Fruit fly (Drosophila melanogaster) whole organism, adult: ENCODE measurements around the gene CG44139.

Source experiments
- CG11617 ChIP-seq: fragments of 200-800 bp; sonication (Bioruptor generic); optimal IDR thresholded peaks from 2 replicates; lab custom pipeline; 2017; ENCODE audit warnings: mild to moderate bottlenecking, missing biosample characterization, missing genetic modification reagents, missing genetic modification characterization
- CG12768 ChIP-seq: fragments of 200-800 bp; sonication (Bioruptor generic); optimal IDR thresholded peaks from 2 replicates; lab custom pipeline; 2017; ENCODE audit warnings: missing biosample characterization, missing genetic modification characterization, mild to moderate bottlenecking, moderate library complexity, missing genetic modification reagents
- CG14711 ChIP-seq: fragments of 200-800 bp; sonication (Bioruptor generic); optimal IDR thresholded peaks from 2 replicates; lab custom pipeline; 2018; ENCODE audit warnings: missing biosample characterization, mild to moderate bottlenecking, missing genetic modification characterization, moderate library complexity
- CG1620 ChIP-seq: fragments of 200-800 bp; sonication (Bioruptor generic); optimal IDR thresholded peaks from 2 replicates; lab custom pipeline; 2016; ENCODE audit warnings: missing biosample characterization, missing genetic modification characterization
- CG33017 ChIP-seq: fragments of 200-800 bp; sonication (Bioruptor generic); optimal IDR thresholded peaks from 2 replicates; lab custom pipeline; 2018; ENCODE audit warnings: missing biosample characterization, mild to moderate bottlenecking, missing genetic modification characterization, moderate library complexity
- CG5204 ChIP-seq: fragments of 200-800 bp; sonication (Bioruptor generic); optimal IDR thresholded peaks from 2 replicates; lab custom pipeline; 2016; ENCODE audit warnings: missing biosample characterization, missing genetic modification characterization
- CG7045 ChIP-seq: fragments of 200-800 bp; sonication (Bioruptor generic); optimal IDR thresholded peaks from 2 replicates; lab custom pipeline; 2017; ENCODE audit warnings: missing biosample characterization, mild to moderate bottlenecking, missing genetic modification characterization
- CG7101 ChIP-seq: fragments of 200-800 bp; sonication (Bioruptor generic); optimal IDR thresholded peaks from 2 replicates; lab custom pipeline; 2018; ENCODE audit warnings: missing biosample characterization, mild to moderate bottlenecking, missing genetic modification characterization, moderate library complexity
- Clk ChIP-seq: fragments of 200-800 bp; sonication (Bioruptor generic); optimal IDR thresholded peaks from 2 replicates; lab custom pipeline; 2017; ENCODE audit warnings: missing biosample characterization, missing genetic modification characterization
- Crg-1 ChIP-seq: fragments of 200-800 bp; sonication (Bioruptor generic); optimal IDR thresholded peaks from 2 replicates; lab custom pipeline; 2016; ENCODE audit warnings: missing biosample characterization, missing genetic modification characterization
- Hr96 ChIP-seq: fragments of 200-800 bp; sonication (Bioruptor generic); optimal IDR thresholded peaks from 2 replicates; lab custom pipeline; 2016; ENCODE audit warnings: missing biosample characterization, missing genetic modification characterization
- Mnt ChIP-seq: fragments of 200-800 bp; sonication (Bioruptor generic); optimal IDR thresholded peaks from 2 replicates; lab custom pipeline; 2016; ENCODE audit warnings: missing biosample characterization, mild to moderate bottlenecking, missing genetic modification characterization
- bab1 ChIP-seq: fragments of 200-800 bp; sonication (Bioruptor generic); optimal IDR thresholded peaks from 3 replicates; lab custom pipeline; 2019; ENCODE audit warnings: missing biosample characterization, mild to moderate bottlenecking, missing genetic modification characterization, moderate library complexity
- cic ChIP-seq: fragments of 200-800 bp; sonication (Bioruptor generic); optimal IDR thresholded peaks from 2 replicates; lab custom pipeline; 2017; ENCODE audit warnings: missing biosample characterization, mild to moderate bottlenecking, missing genetic modification characterization, moderate library complexity
- cnc ChIP-seq, 2 experiments: fragments of >200 bp; optimal IDR thresholded peaks; 2 replicates each; lab custom pipeline; 2017
- kay ChIP-seq: fragments of 200-800 bp; sonication (Bioruptor generic); peaks from one replicate; lab custom pipeline; 2016; ENCODE audit warnings: missing biosample characterization, missing genetic modification characterization, borderline replicate concordance
- ovo ChIP-seq: fragments of 200-800 bp; sonication (Bioruptor generic); optimal IDR thresholded peaks from 2 replicates; lab custom pipeline; 2016; ENCODE audit warnings: missing biosample characterization, missing genetic modification characterization
- pad ChIP-seq: fragments of 200-800 bp; sonication (Bioruptor generic); optimal IDR thresholded peaks from 3 replicates; lab custom pipeline; 2017; ENCODE audit warnings: missing biosample characterization, missing genetic modification characterization, mild to moderate bottlenecking, moderate library complexity, missing genetic modification reagents
- tj ChIP-seq: fragments of 200-800 bp; sonication (Bioruptor generic); optimal IDR thresholded peaks from 3 replicates; lab custom pipeline; 2017; ENCODE audit warnings: missing biosample characterization, mild to moderate bottlenecking, missing genetic modification characterization, moderate library complexity
- toe ChIP-seq: fragments of 200-800 bp; sonication (Bioruptor generic); optimal IDR thresholded peaks from 2 replicates; lab custom pipeline; 2016; ENCODE audit warnings: missing biosample characterization, missing genetic modification characterization

CG44139 gene

dm6 chr2L:2424497-2424896, at the start of gene CG44139:
CG44139 (plus strand) TSS chr2L:2424797.
- no peak for TF ChIP-seq CG1620

DNA sequence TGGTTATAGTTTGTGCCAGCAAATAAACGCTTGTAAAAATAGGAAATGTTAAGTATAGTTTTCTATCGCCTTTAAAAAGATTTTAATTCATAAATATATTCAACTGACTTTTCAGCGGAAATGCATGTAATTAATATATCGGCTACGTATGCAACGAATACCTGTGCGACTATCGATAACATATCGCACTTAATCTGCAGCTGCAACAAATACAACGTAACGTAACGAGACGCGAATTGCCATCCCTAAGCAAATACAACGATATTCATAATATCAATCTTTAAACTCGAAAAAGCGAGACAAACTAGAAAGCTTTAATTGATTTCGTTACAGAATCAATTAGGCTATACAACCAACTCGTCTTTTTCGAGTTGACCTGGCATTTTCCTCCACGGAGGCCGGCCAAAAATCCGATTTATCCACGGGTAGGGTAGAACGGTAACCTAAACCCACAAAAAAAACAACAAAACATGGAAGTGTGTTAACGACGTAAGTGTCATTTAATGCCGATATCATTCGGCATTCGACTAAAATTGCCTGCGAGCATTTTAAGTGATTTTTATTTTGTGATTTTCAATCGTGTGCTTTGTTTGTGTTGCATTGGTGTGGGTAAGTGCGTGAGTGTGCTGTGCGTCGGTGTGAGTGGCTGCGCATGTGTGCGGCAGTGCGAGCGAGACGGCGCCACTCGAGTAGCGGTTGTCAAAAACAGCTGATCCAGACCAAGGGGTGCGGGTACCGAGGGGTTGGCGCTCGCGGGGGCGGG, 48.8 kb upstream of the CG44139 start, which contains the start of gene Atxn7:
Atxn7 (plus strand) TSS at position 187 of the 763 bp plus-strand sequence.
- TF ChIP-seq CG7045 (peak; percentile 74), CG33017 (peak; percentile 76), pad (GFP tag; lab: Kevin White, UChicago) (peak; percentile 91), ovo (GFP tag; lab: Kevin White, UChicago) (peak; percentile 92), kay (no peak), CG11617 (GFP tag; lab: Kevin White, UChicago) (peak; percentile 82), Clk (peak; percentile 12), CG5204 (GFP tag; lab: Kevin White, UChicago) (peak; percentile 75), Hr96 (GFP tag; lab: Kevin White, UChicago) (peak; percentile 80), tj (peak; percentile 49), Crg-1 (peak; percentile 84), CG12768 (peak; percentile 28), cnc (optimal IDR thresholded peaks at IDR 0.05; lab: Kevin White, UChicago) (no peak), CG1620 (peak; percentile 80), Mnt (GFP tag; lab: Kevin White, UChicago) (peak; percentile 70), toe (GFP tag; lab: Kevin White, UChicago) (peak; percentile 80), cic (GFP tag; lab: Kevin White, UChicago) (peak; percentile 49), CG7101 (tag; lab: Kevin White, UChicago) (peak; percentile 87), bab1 (GFP tag; lab: Kevin White, UChicago) (peak; percentile 88), CG14711 (tag; lab: Kevin White, UChicago) (peak; percentile 39)

- no peak for TF ChIP-seq Clk
- no peak for TF ChIP-seq CG14711 (tag; lab: Kevin White, UChicago)
- TF ChIP-seq CG1620, result no peak
- peak; percentile 66 for TF ChIP-seq cic (GFP tag; lab: Kevin White, UChicago)
Observed at dm6 chr2L:2376418-2376702, 48.2 kb upstream of the CG44139 start.

DNA sequence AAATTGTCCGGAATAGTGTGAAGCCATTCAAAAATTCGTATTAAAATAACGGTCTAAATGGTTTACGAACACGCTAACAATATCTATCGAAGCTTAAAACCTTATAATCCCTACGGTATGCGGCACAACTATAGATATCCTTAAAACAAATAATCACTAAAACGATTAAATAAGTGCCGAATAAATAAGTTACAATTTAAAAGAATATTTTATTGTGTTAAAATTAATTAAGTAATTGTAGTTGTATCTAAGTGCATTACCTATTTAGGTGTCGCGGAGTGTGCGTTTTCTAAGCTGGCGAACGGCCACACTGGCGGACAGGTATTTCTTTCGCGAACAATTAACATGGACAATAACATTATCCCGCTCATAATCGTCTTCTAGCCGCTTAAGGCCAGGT, 43.8 kb upstream of the CG44139 start, which contains the start of gene Eogt:
Eogt (plus strand) TSS at position 293 of the 400 bp plus-strand sequence.
- TF ChIP-seq Clk (peak; percentile 57), CG5204 (GFP tag; lab: Kevin White, UChicago) (peak; percentile 77), pad (GFP tag; lab: Kevin White, UChicago) (peak; percentile 75), ovo (GFP tag; lab: Kevin White, UChicago) (peak; percentile 64), Crg-1 (peak; percentile 84), bab1 (GFP tag; lab: Kevin White, UChicago) (peak; percentile 88), kay (no peak), Hr96 (GFP tag; lab: Kevin White, UChicago) (peak; percentile 55), CG11617 (GFP tag; lab: Kevin White, UChicago) (peak; percentile 82), CG33017 (peak; percentile 97), cic (GFP tag; lab: Kevin White, UChicago) (peak; percentile 17), CG7045 (peak; percentile 89), toe (GFP tag; lab: Kevin White, UChicago) (peak; percentile 83), CG12768 (peak; percentile 90), CG7101 (tag; lab: Kevin White, UChicago) (peak; percentile 96), tj (peak; percentile 55), Mnt (GFP tag; lab: Kevin White, UChicago) (peak; percentile 61), cnc (optimal IDR thresholded peaks at IDR 0.05; lab: Kevin White, UChicago) (no peak), CG1620 (peak; percentile 69), CG14711 (tag; lab: Kevin White, UChicago) (peak; percentile 90)

dm6 chr2L:2382971-2383370, 41.6 kb upstream of the CG44139 start, which contains the start of gene PIG-Wa:
PIG-Wa (plus strand) TSS chr2L:2383202.
- peak; percentile 18 for TF ChIP-seq bab1 (GFP tag; lab: Kevin White, UChicago)
- TF ChIP-seq toe (GFP tag; lab: Kevin White, UChicago), result no peak
- TF ChIP-seq Crg-1, result no peak
- TF ChIP-seq Hr96 (GFP tag; lab: Kevin White, UChicago), result no peak
- TF ChIP-seq CG5204 (GFP tag; lab: Kevin White, UChicago), result no peak

DNA sequence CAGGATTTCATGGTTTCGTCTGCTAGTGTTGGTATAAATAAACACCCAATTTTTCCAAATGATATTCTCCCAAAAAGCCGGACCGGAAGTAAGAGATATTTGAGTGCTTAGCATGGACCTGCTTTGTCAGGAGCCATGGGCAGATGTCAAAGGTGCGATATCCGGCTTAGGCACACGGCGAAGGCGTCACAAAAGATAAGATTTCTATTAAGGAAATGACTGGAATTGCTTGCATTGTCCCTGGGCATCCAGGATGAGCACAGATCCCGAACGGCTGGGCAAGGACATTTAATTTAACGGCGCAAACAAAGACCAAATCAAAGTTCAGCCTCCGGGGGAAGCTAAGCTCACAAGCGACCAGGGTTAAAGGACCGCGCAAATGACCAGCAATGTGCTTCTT, 38.9 kb upstream of the CG44139 start, which contains the start of gene CG3557:
CG3557 (minus strand) TSS at position 101 of the 400 bp plus-strand sequence.
- no peak for TF ChIP-seq kay
- TF ChIP-seq CG1620, result no peak
- TF ChIP-seq bab1 (GFP tag; lab: Kevin White, UChicago), result no peak
- TF ChIP-seq CG5204 (GFP tag; lab: Kevin White, UChicago), result no peak
- TF ChIP-seq CG7101 (tag; lab: Kevin White, UChicago), result no peak

- no peak for TF ChIP-seq Clk
- no peak for TF ChIP-seq Crg-1
- no peak for TF ChIP-seq CG5204 (GFP tag; lab: Kevin White, UChicago)
- TF ChIP-seq CG7045, result no peak
Observed at dm6 chr2L:2390589-2390988, 34.0 kb upstream of the CG44139 start, which contains the start of gene CG43750. CG43750 (minus strand) TSS chr2L:2390689.
